Worm (Caenorhabditis elegans): Measurements from ENCODE around the gene ins-34.

Gene ins-34

ce11 chrIV:14115556-14115955 is 9.2 kb downstream of the ins-34 start:
- TF ChIP-seq ceh-43 (GFP tag; optimal IDR thresholded peaks at IDR 0.05) (no peak), lsy-2 (tag; optimal IDR thresholded peaks at IDR 0.05) (no peak), drap-1 (GFP tag; optimal IDR thresholded peaks at IDR 0.05) (no peak), nhr-12 (tag; optimal IDR thresholded peaks at IDR 0.05) (no peak), lin-32 (GFP tag; optimal IDR thresholded peaks at IDR 0.05) (no peak), sptf-1 (tag; optimal IDR thresholded peaks at IDR 0.05) (no peak), lin-13 (tag; optimal IDR thresholded peaks at IDR 0.05) (no peak), unc-120 (tag; optimal IDR thresholded peaks at IDR 0.05; ENCODE audit: poor library complexity, severe bottlenecking) (no peak), ztf-11 (tag; optimal IDR thresholded peaks at IDR 0.05) (no peak)

ce11 chrIV:14119327-14119726 is 13.0 kb downstream of the ins-34 start:
- TF ChIP-seq ces-1 (GFP tag; optimal IDR thresholded peaks at IDR 0.05) (no peak), nhr-237 (tag; optimal IDR thresholded peaks at IDR 0.05) (no peak), pha-4 (tag; optimal IDR thresholded peaks at IDR 0.05) (peak; percentile 47), sem-2 (GFP tag; optimal IDR thresholded peaks at IDR 0.05) (no peak), nhr-2 (tag; optimal IDR thresholded peaks at IDR 0.05) (no peak), lsy-2 (tag; optimal IDR thresholded peaks at IDR 0.05) (no peak), M03D4.4 (tag; optimal IDR thresholded peaks at IDR 0.05) (no peak)

- TF ChIP-seq ztf-11 (tag; optimal IDR thresholded peaks at IDR 0.05) = no peak
- TF ChIP-seq ceh-43 (GFP tag; optimal IDR thresholded peaks at IDR 0.05) = no peak
- no peak for TF ChIP-seq lsy-2 (tag; optimal IDR thresholded peaks at IDR 0.05)
- no peak for TF ChIP-seq mep-1 (tag; optimal IDR thresholded peaks at IDR 0.05)
- no peak for TF ChIP-seq ham-2 (GFP tag; optimal IDR thresholded peaks at IDR 0.05)
- no peak for TF ChIP-seq unc-120 (tag; optimal IDR thresholded peaks at IDR 0.05; ENCODE audit: poor library complexity, severe bottlenecking)
- TF ChIP-seq ceh-83 (GFP tag; optimal IDR thresholded peaks at IDR 0.05) = no peak
- TF ChIP-seq snpc-4 (tag; optimal IDR thresholded peaks at IDR 0.05) = no peak
- no peak for TF ChIP-seq ceh-39 (tag; optimal IDR thresholded peaks at IDR 0.05)
- TF ChIP-seq nhr-76 (tag; optimal IDR thresholded peaks at IDR 0.05) = no peak
- no peak for TF ChIP-seq lin-13 (tag; optimal IDR thresholded peaks at IDR 0.05)
- TF ChIP-seq tbx-8 (GFP tag; optimal IDR thresholded peaks at IDR 0.05) = no peak
- no peak for TF ChIP-seq ces-1 (GFP tag; optimal IDR thresholded peaks at IDR 0.05)
- TF ChIP-seq lin-32 (GFP tag; optimal IDR thresholded peaks at IDR 0.05) = no peak
- no peak for TF ChIP-seq nhr-28 (tag; optimal IDR thresholded peaks at IDR 0.05)
- no peak for TF ChIP-seq nhr-237 (tag; optimal IDR thresholded peaks at IDR 0.05)
These were observed 17.6 kb downstream of the ins-34 start, which contains the start of gene nkcc-1 for ce11 chrIV:14123956-14124355. Gene nkcc-1, minus strand, starts transcription at chrIV:14124056.

- TF ChIP-seq snpc-4 (tag; optimal IDR thresholded peaks at IDR 0.05) = no peak
- no peak for TF ChIP-seq ham-2 (GFP tag; optimal IDR thresholded peaks at IDR 0.05)
- no peak for TF ChIP-seq nhr-12 (tag; optimal IDR thresholded peaks at IDR 0.05)
- TF ChIP-seq hlh-1 (tag; optimal IDR thresholded peaks at IDR 0.05) = peak; percentile 94
- peak; percentile 13 for TF ChIP-seq unc-62 (GFP tag; optimal IDR thresholded peaks at IDR 0.05)
- peak; percentile 28 for TF ChIP-seq lin-32 (GFP tag; optimal IDR thresholded peaks at IDR 0.05)
- no peak for TF ChIP-seq sptf-1 (tag; optimal IDR thresholded peaks at IDR 0.05)
- peak; percentile 16 for TF ChIP-seq ceh-83 (GFP tag; optimal IDR thresholded peaks at IDR 0.05)
- TF ChIP-seq ces-1 (GFP tag; optimal IDR thresholded peaks at IDR 0.05) = peak; percentile 57
- no peak for TF ChIP-seq tbx-8 (GFP tag; optimal IDR thresholded peaks at IDR 0.05)
- no peak for TF ChIP-seq nhr-2 (tag; optimal IDR thresholded peaks at IDR 0.05)
- TF ChIP-seq bed-3 (GFP tag; optimal IDR thresholded peaks at IDR 0.05) = no peak
- no peak for TF ChIP-seq lsy-2 (tag; optimal IDR thresholded peaks at IDR 0.05)
These were observed 21.6 kb downstream of the ins-34 start, which contains the start of gene H12I19.115 for ce11 chrIV:14127805-14128610. Gene H12I19.115, minus strand, starts transcription at chrIV:14127855.

ce11 chrIV:14129091-14129490 is 22.7 kb downstream of the ins-34 start, which contains the start of gene srz-42:
Gene srz-42, plus strand, starts transcription at chrIV:14129391.
- no peak for TF ChIP-seq ham-2 (GFP tag; optimal IDR thresholded peaks at IDR 0.05)
- no peak for TF ChIP-seq tbx-8 (GFP tag; optimal IDR thresholded peaks at IDR 0.05)
- TF ChIP-seq lin-32 (GFP tag; optimal IDR thresholded peaks at IDR 0.05) = no peak

- TF ChIP-seq snpc-4 (tag; optimal IDR thresholded peaks at IDR 0.05) (no peak), sem-2 (GFP tag; optimal IDR thresholded peaks at IDR 0.05) (no peak), nhr-12 (tag; optimal IDR thresholded peaks at IDR 0.05) (no peak), mls-2 (tag; optimal IDR thresholded peaks at IDR 0.05) (no peak), ces-1 (GFP tag; optimal IDR thresholded peaks at IDR 0.05) (no peak), ceh-43 (GFP tag; optimal IDR thresholded peaks at IDR 0.05) (no peak), bed-3 (GFP tag; optimal IDR thresholded peaks at IDR 0.05) (no peak), elt-3 (tag; optimal IDR thresholded peaks at IDR 0.05) (no peak), ham-2 (GFP tag; optimal IDR thresholded peaks at IDR 0.05) (no peak), mep-1 (tag; optimal IDR thresholded peaks at IDR 0.05) (no peak), nhr-76 (tag; optimal IDR thresholded peaks at IDR 0.05) (no peak), pha-4 (tag; optimal IDR thresholded peaks at IDR 0.05) (no peak), hlh-1 (tag; optimal IDR thresholded peaks at IDR 0.05) (no peak), ceh-83 (GFP tag; optimal IDR thresholded peaks at IDR 0.05) (no peak), lin-13 (tag; optimal IDR thresholded peaks at IDR 0.05) (no peak), M03D4.4 (tag; optimal IDR thresholded peaks at IDR 0.05) (no peak), unc-39 (tag; optimal IDR thresholded peaks at IDR 0.05) (no peak), flh-1 (GFP tag; optimal IDR thresholded peaks at IDR 0.05) (no peak)
These were observed 25.4 kb downstream of the ins-34 start, which contains the start of gene srz-59 for ce11 chrIV:14131770-14132169. Gene srz-59, plus strand, starts transcription at chrIV:14132070.

Data from whole organism, mixed stage, embryonic.